Worm (Caenorhabditis elegans) whole organism, early embryonic: ENCODE results near the gene nemp-1.

Experiments
- B0310.2 ChIP-seq: sonication (generic microtip); optimal IDR thresholded peaks from 2 replicates; lab custom pipeline; 2016; ENCODE audit warnings: mild to moderate bottlenecking, missing genetic modification characterization, missing compliant biosample characterization
- F13C5.2 ChIP-seq: sonication (generic microtip); optimal IDR thresholded peaks from 2 replicates; lab custom pipeline; 2017; ENCODE audit warnings: mild to moderate bottlenecking, missing genetic modification characterization, inconsistent platforms, missing compliant biosample characterization
- aly-1 ChIP-seq: sonication (generic microtip); optimal IDR thresholded peaks from 2 replicates; lab custom pipeline; 2016; ENCODE audit warnings: missing genetic modification characterization, missing compliant biosample characterization
- ama-1 ChIP-seq: fragments of 150-350 bp; optimal IDR thresholded peaks from 2 replicates; lab custom pipeline; 2014
- ceh-13 ChIP-seq: fragments of 200-800 bp; sonication (Bioruptor generic); optimal IDR thresholded peaks from 2 replicates; lab custom pipeline; 2018; ENCODE audit warnings: mild to moderate bottlenecking, missing genetic modification characterization, missing compliant biosample characterization
- ceh-36 ChIP-seq: sonication (generic microtip); optimal IDR thresholded peaks from 2 replicates; lab custom pipeline; 2016; ENCODE audit warnings: missing genetic modification characterization, inconsistent platforms, missing compliant biosample characterization
- ets-7 ChIP-seq: sonication (generic microtip); optimal IDR thresholded peaks from 2 replicates; lab custom pipeline; 2016; ENCODE audit warnings: missing genotype, missing genetic modification characterization, missing compliant biosample characterization
- flt-1 ChIP-seq: fragments of 200-800 bp; sonication (Bioruptor generic); IDR thresholded peaks from 2 replicates; pipeline ENCODE4 v1.3.6; 2022; ENCODE audit warnings: missing genetic modification characterization, missing compliant biosample characterization
- hmbx-1 ChIP-seq: sonication (generic microtip); optimal IDR thresholded peaks from 2 replicates; lab custom pipeline; 2016; ENCODE audit warnings: mild to moderate bottlenecking, missing genetic modification characterization, missing compliant biosample characterization
- hmg-4 ChIP-seq: fragments of 200-800 bp; sonication (Bioruptor generic); optimal IDR thresholded peaks from 2 replicates; lab custom pipeline; 2018; ENCODE audit warnings: mild to moderate bottlenecking, missing genetic modification characterization, missing compliant biosample characterization
- hnd-1 ChIP-seq: sonication (generic microtip); optimal IDR thresholded peaks from 2 replicates; lab custom pipeline; 2016; ENCODE audit warnings: missing genetic modification characterization, missing compliant biosample characterization
- pes-1 ChIP-seq: fragments of 200-800 bp; sonication (Bioruptor generic); IDR thresholded peaks from 2 replicates; pipeline ENCODE4 v1.3.6; 2022; ENCODE audit warnings: missing genetic modification reagents, missing genetic modification characterization, missing compliant biosample characterization
- scrt-1 ChIP-seq: fragments of 200-800 bp; sonication (Bioruptor generic); IDR thresholded peaks from 2 replicates; pipeline ENCODE4 v1.3.6; 2022; ENCODE audit warnings: missing genetic modification characterization, missing compliant biosample characterization
- sea-1 ChIP-seq: fragments of 200-800 bp; sonication (Bioruptor generic); conservative IDR thresholded peaks from 2 replicates; pipeline ENCODE4 v1.3.6; 2022; ENCODE audit warnings: missing genetic modification characterization, missing compliant biosample characterization
- tbx-11 ChIP-seq: fragments of 200-800 bp; sonication (Bioruptor generic); IDR thresholded peaks from 2 replicates; pipeline ENCODE4 v1.3.6; 2022; ENCODE audit warnings: missing genetic modification characterization, missing compliant biosample characterization
- tbx-37 ChIP-seq: fragments of 200-800 bp; sonication (Bioruptor generic); conservative IDR thresholded peaks from 2 replicates; pipeline ENCODE4 v1.3.6; 2022; ENCODE audit warnings: missing genetic modification reagents, missing genetic modification characterization, missing compliant biosample characterization
- tra-4 ChIP-seq: sonication (generic microtip); optimal IDR thresholded peaks from 2 replicates; lab custom pipeline; 2017; ENCODE audit warnings: missing genetic modification characterization, missing compliant biosample characterization

nemp-1 gene

ce11 chrIII:509045-509444 lies 36.9 kb downstream of the nemp-1 start:
- TF ChIP-seq ceh-13 (GFP tag; lab: Kevin White, UChicago) (no peak), hnd-1 (no peak), F13C5.2 (tag; lab: Kevin White, UChicago) (no peak), ets-7 (tag; lab: Kevin White, UChicago) (no peak)

ce11 chrIII:512117-512516 lies 40.0 kb downstream of the nemp-1 start, which contains the start of gene F30H5.3:
TSS of gene F30H5.3 (minus strand) at chrIII:512217.
- TF ChIP-seq aly-1 (no peak), B0310.2 (tag; lab: Kevin White, UChicago) (no peak), hnd-1 (no peak), hmbx-1 (tag; lab: Kevin White, UChicago) (no peak), ets-7 (tag; lab: Kevin White, UChicago) (no peak), F13C5.2 (tag; lab: Kevin White, UChicago) (no peak), hmg-4 (GFP tag; lab: Kevin White, UChicago) (no peak), sea-1 (GFP tag; lab: Robert Waterston, UW) (no peak), ama-1 (no peak), tbx-37 (no peak), pes-1 (GFP tag; lab: Robert Waterston, UW) (no peak), flt-1 (GFP tag; lab: Robert Waterston, UW) (no peak), ceh-36 (tag; lab: Kevin White, UChicago) (no peak), ceh-13 (GFP tag; lab: Kevin White, UChicago) (no peak), tbx-11 (GFP tag; lab: Robert Waterston, UW) (no peak), tra-4 (tag; lab: Kevin White, UChicago) (no peak), scrt-1 (GFP tag; lab: Robert Waterston, UW) (no peak)

ce11 chrIII:513360-513759 lies 41.2 kb downstream of the nemp-1 start:
- TF ChIP-seq hnd-1 (no peak), sea-1 (GFP tag; lab: Robert Waterston, UW) (no peak), pes-1 (GFP tag; lab: Robert Waterston, UW) (no peak), B0310.2 (tag; lab: Kevin White, UChicago) (no peak), ama-1 (no peak), F13C5.2 (tag; lab: Kevin White, UChicago) (no peak), tbx-11 (GFP tag; lab: Robert Waterston, UW) (no peak), hmg-4 (GFP tag; lab: Kevin White, UChicago) (no peak), ceh-13 (GFP tag; lab: Kevin White, UChicago) (no peak), ceh-36 (tag; lab: Kevin White, UChicago) (no peak), tbx-37 (no peak), ets-7 (tag; lab: Kevin White, UChicago) (no peak), hmbx-1 (tag; lab: Kevin White, UChicago) (no peak), scrt-1 (GFP tag; lab: Robert Waterston, UW) (no peak)

- TF ChIP-seq B0310.2 (tag; lab: Kevin White, UChicago) (no peak), F13C5.2 (tag; lab: Kevin White, UChicago) (no peak), tra-4 (tag; lab: Kevin White, UChicago) (no peak), tbx-11 (GFP tag; lab: Robert Waterston, UW) (no peak)
These were observed 51.8 kb downstream of the nemp-1 start, which contains the start of gene T22F7.3 for ce11 chrIII:523944-524343. TSS of gene T22F7.3 (minus strand) at chrIII:524044.
